Worm (Caenorhabditis elegans) whole organism, early embryonic: Measurements from ENCODE around the gene znf-593.

Source experiments
- B0310.2 ChIP-seq: sonication (generic microtip); optimal IDR thresholded peaks from 2 replicates; lab custom pipeline; 2016; ENCODE audit warnings: mild to moderate bottlenecking, missing genetic modification characterization, missing compliant biosample characterization
- F13C5.2 ChIP-seq: sonication (generic microtip); optimal IDR thresholded peaks from 2 replicates; lab custom pipeline; 2017; ENCODE audit warnings: mild to moderate bottlenecking, missing genetic modification characterization, inconsistent platforms, missing compliant biosample characterization
- aly-1 ChIP-seq: sonication (generic microtip); optimal IDR thresholded peaks from 2 replicates; lab custom pipeline; 2016; ENCODE audit warnings: missing genetic modification characterization, missing compliant biosample characterization
- ama-1 ChIP-seq: fragments of 150-350 bp; optimal IDR thresholded peaks from 2 replicates; lab custom pipeline; 2014
- ceh-13 ChIP-seq: fragments of 200-800 bp; sonication (Bioruptor generic); optimal IDR thresholded peaks from 2 replicates; lab custom pipeline; 2018; ENCODE audit warnings: mild to moderate bottlenecking, missing genetic modification characterization, missing compliant biosample characterization
- ceh-36 ChIP-seq: sonication (generic microtip); optimal IDR thresholded peaks from 2 replicates; lab custom pipeline; 2016; ENCODE audit warnings: missing genetic modification characterization, inconsistent platforms, missing compliant biosample characterization
- ets-7 ChIP-seq: sonication (generic microtip); optimal IDR thresholded peaks from 2 replicates; lab custom pipeline; 2016; ENCODE audit warnings: missing genotype, missing genetic modification characterization, missing compliant biosample characterization
- flt-1 ChIP-seq: fragments of 200-800 bp; sonication (Bioruptor generic); IDR thresholded peaks from 2 replicates; pipeline ENCODE4 v1.3.6; 2022; ENCODE audit warnings: missing genetic modification characterization, missing compliant biosample characterization
- hmbx-1 ChIP-seq: sonication (generic microtip); optimal IDR thresholded peaks from 2 replicates; lab custom pipeline; 2016; ENCODE audit warnings: mild to moderate bottlenecking, missing genetic modification characterization, missing compliant biosample characterization
- hmg-4 ChIP-seq: fragments of 200-800 bp; sonication (Bioruptor generic); optimal IDR thresholded peaks from 2 replicates; lab custom pipeline; 2018; ENCODE audit warnings: mild to moderate bottlenecking, missing genetic modification characterization, missing compliant biosample characterization
- hnd-1 ChIP-seq: sonication (generic microtip); optimal IDR thresholded peaks from 2 replicates; lab custom pipeline; 2016; ENCODE audit warnings: missing genetic modification characterization, missing compliant biosample characterization
- pes-1 ChIP-seq: fragments of 200-800 bp; sonication (Bioruptor generic); IDR thresholded peaks from 2 replicates; pipeline ENCODE4 v1.3.6; 2022; ENCODE audit warnings: missing genetic modification reagents, missing genetic modification characterization, missing compliant biosample characterization
- scrt-1 ChIP-seq: fragments of 200-800 bp; sonication (Bioruptor generic); IDR thresholded peaks from 2 replicates; pipeline ENCODE4 v1.3.6; 2022; ENCODE audit warnings: missing genetic modification characterization, missing compliant biosample characterization
- sea-1 ChIP-seq: fragments of 200-800 bp; sonication (Bioruptor generic); conservative IDR thresholded peaks from 2 replicates; pipeline ENCODE4 v1.3.6; 2022; ENCODE audit warnings: missing genetic modification characterization, missing compliant biosample characterization
- tbx-11 ChIP-seq: fragments of 200-800 bp; sonication (Bioruptor generic); IDR thresholded peaks from 2 replicates; pipeline ENCODE4 v1.3.6; 2022; ENCODE audit warnings: missing genetic modification characterization, missing compliant biosample characterization
- tbx-37 ChIP-seq: fragments of 200-800 bp; sonication (Bioruptor generic); conservative IDR thresholded peaks from 2 replicates; pipeline ENCODE4 v1.3.6; 2022; ENCODE audit warnings: missing genetic modification reagents, missing genetic modification characterization, missing compliant biosample characterization
- tra-4 ChIP-seq: sonication (generic microtip); optimal IDR thresholded peaks from 2 replicates; lab custom pipeline; 2017; ENCODE audit warnings: missing genetic modification characterization, missing compliant biosample characterization

znf-593 gene

DNA sequence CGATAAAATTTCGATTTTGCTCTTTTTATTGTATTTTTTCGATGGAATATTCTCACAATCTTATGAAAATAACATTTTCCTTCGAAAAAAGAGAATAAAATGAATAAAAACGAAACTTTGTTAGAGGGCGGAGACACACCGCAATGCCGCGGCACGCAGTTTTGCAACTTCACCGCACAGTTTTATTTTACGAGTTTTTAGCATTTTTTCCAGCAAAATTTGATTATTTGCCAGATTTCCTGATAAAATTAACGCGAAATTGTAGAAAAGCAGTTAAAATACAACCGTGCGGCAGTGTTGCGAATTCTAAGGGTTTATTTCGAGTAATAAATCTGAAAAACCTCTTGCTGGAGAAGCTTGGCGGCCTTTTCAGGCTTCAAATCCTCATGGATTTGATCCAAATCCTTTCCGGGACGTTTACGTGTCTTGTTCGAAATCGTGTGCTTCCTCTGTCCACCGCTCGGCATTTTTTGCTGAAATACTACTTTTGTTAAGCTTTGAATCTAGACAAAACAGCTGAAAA, at the start of gene znf-593:
Gene znf-593, minus strand, starts transcription at position 473 of the 523 bp plus-strand sequence.
- TF ChIP-seq tbx-11 (GFP tag; lab: Robert Waterston, UW) (no peak), ceh-36 (tag; lab: Kevin White, UChicago) (no peak), ama-1 (lab: Kevin White, UChicago) (peak; percentile 81), hnd-1 (no peak), hmg-4 (GFP tag; lab: Kevin White, UChicago) (no peak), hmbx-1 (tag; lab: Kevin White, UChicago) (no peak), ceh-13 (GFP tag; lab: Kevin White, UChicago) (no peak), tra-4 (tag; lab: Kevin White, UChicago) (no peak), scrt-1 (GFP tag; lab: Robert Waterston, UW) (no peak), ets-7 (tag; lab: Kevin White, UChicago) (no peak), tbx-37 (GFP tag; lab: Robert Waterston, UW) (no peak), B0310.2 (tag; lab: Kevin White, UChicago) (no peak), F13C5.2 (tag; lab: Kevin White, UChicago) (no peak), pes-1 (no peak), sea-1 (GFP tag; lab: Robert Waterston, UW) (0 out of 2 replicates have a peak, but pooled peaks have one; percentile 24), aly-1 (no peak), flt-1 (GFP tag; lab: Robert Waterston, UW) (0 out of 2 replicates have a peak, but pooled peaks have one; percentile 7)

DNA sequence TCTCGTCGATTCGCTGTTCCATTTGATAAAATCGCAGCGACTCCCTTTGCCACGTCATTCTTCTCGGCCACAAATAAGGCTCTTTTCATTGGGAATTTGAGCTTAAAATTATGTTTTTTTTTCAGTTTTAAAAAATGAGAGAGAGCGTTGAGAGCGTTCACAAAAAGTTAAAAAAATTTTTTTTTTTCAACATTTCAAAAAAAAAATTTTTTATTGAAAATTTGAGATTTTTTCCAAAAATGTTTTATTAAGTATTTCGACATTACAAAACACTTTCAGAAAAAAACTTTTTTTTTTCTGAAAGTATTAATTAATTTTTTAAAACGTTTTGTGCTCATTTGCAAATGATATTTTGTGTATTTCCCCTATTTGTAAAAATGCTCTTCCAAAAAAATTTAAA, 41.6 kb upstream of the znf-593 start, which contains the start of gene top-3:
Gene top-3, minus strand, starts transcription at position 101 of the 400 bp plus-strand sequence.
- TF ChIP-seq tbx-37 (GFP tag; lab: Robert Waterston, UW) (no peak), pes-1 (no peak), tra-4 (tag; lab: Kevin White, UChicago) (no peak), hmbx-1 (tag; lab: Kevin White, UChicago) (no peak)

- TF ChIP-seq sea-1 (GFP tag; lab: Robert Waterston, UW) (no peak), tbx-11 (GFP tag; lab: Robert Waterston, UW) (no peak), tra-4 (tag; lab: Kevin White, UChicago) (no peak), flt-1 (GFP tag; lab: Robert Waterston, UW) (no peak), ceh-36 (tag; lab: Kevin White, UChicago) (no peak), aly-1 (no peak), F13C5.2 (tag; lab: Kevin White, UChicago) (no peak), B0310.2 (tag; lab: Kevin White, UChicago) (no peak), hnd-1 (no peak), ama-1 (lab: Kevin White, UChicago) (no peak), scrt-1 (GFP tag; lab: Robert Waterston, UW) (no peak), ceh-13 (GFP tag; lab: Kevin White, UChicago) (no peak)
Observed at ce11 chrIII:11954150-11954549, 35.6 kb upstream of the znf-593 start.

DNA sequence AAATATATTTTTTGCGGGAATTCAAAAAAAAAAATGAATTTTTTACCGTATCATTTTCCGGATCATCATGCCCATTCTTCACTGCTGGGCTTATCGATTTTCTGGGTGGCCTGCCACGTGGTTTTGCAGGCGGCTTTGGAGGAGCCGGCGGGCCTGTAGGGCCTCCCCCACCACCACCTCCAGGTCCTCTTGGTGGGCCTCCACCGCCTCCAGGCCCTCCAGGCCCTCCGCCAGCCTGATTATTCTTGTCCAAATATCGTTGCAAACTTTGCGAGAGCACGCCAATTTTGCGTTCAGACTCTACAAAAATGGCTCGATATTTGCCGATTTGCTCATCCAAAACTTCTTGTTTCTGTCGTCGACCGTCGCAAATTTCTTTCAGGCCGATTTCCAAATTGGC, 32.6 kb upstream of the znf-593 start:
- TF ChIP-seq tbx-11 (GFP tag; lab: Robert Waterston, UW) (no peak), hmg-4 (GFP tag; lab: Kevin White, UChicago) (no peak), F13C5.2 (tag; lab: Kevin White, UChicago) (no peak), sea-1 (GFP tag; lab: Robert Waterston, UW) (no peak), tbx-37 (GFP tag; lab: Robert Waterston, UW) (no peak)

- no peak for TF ChIP-seq ceh-13 (GFP tag; lab: Kevin White, UChicago)
- TF ChIP-seq ets-7 (tag; lab: Kevin White, UChicago): no peak
- no peak for TF ChIP-seq hnd-1
- no peak for TF ChIP-seq tra-4 (tag; lab: Kevin White, UChicago)
- TF ChIP-seq tbx-11 (GFP tag; lab: Robert Waterston, UW): no peak
- TF ChIP-seq hmbx-1 (tag; lab: Kevin White, UChicago): no peak
- TF ChIP-seq F13C5.2 (tag; lab: Kevin White, UChicago): no peak
- TF ChIP-seq B0310.2 (tag; lab: Kevin White, UChicago): no peak
- no peak for TF ChIP-seq flt-1 (GFP tag; lab: Robert Waterston, UW)
- no peak for TF ChIP-seq tbx-37 (GFP tag; lab: Robert Waterston, UW)
- TF ChIP-seq sea-1 (GFP tag; lab: Robert Waterston, UW): no peak
- TF ChIP-seq aly-1: no peak
- no peak for TF ChIP-seq scrt-1 (GFP tag; lab: Robert Waterston, UW)
- no peak for TF ChIP-seq ama-1 (lab: Kevin White, UChicago)
- no peak for TF ChIP-seq pes-1
- TF ChIP-seq hmg-4 (GFP tag; lab: Kevin White, UChicago): no peak
Observed at ce11 chrIII:11949276-11949879, 30.9 kb upstream of the znf-593 start.

- no peak for TF ChIP-seq tbx-37 (GFP tag; lab: Robert Waterston, UW)
- TF ChIP-seq hmg-4 (GFP tag; lab: Kevin White, UChicago): no peak
- no peak for TF ChIP-seq hnd-1
- TF ChIP-seq scrt-1 (GFP tag; lab: Robert Waterston, UW): no peak
- TF ChIP-seq tra-4 (tag; lab: Kevin White, UChicago): no peak
- no peak for TF ChIP-seq ceh-36 (tag; lab: Kevin White, UChicago)
- no peak for TF ChIP-seq tbx-11 (GFP tag; lab: Robert Waterston, UW)
- no peak for TF ChIP-seq ets-7 (tag; lab: Kevin White, UChicago)
- no peak for TF ChIP-seq ceh-13 (GFP tag; lab: Kevin White, UChicago)
Observed at ce11 chrIII:11948437-11948836, 29.9 kb upstream of the znf-593 start.

- TF ChIP-seq hmg-4 (GFP tag; lab: Kevin White, UChicago) (peak; percentile 1), scrt-1 (GFP tag; lab: Robert Waterston, UW) (no peak), aly-1 (no peak)
Observed at ce11 chrIII:11947527-11947926, 29.0 kb upstream of the znf-593 start.
